Worm (Caenorhabditis elegans) whole organism, L2 larva: ENCODE data around the gene nspd-3.

ENCODE experiments used
- lin-39 ChIP-seq: fragments of 150-350 bp; optimal IDR thresholded peaks from 2 replicates; lab custom pipeline; 2014; ENCODE audit warnings: missing biosample characterization, missing genetic modification reagents, missing genetic modification characterization
- nhr-237 ChIP-seq: fragments of 150-350 bp; optimal IDR thresholded peaks from 2 replicates; lab custom pipeline; 2014; ENCODE audit warnings: missing biosample characterization, missing genetic modification characterization

ce11 chrIV:5173032-5173431 is 10.2 kb upstream of the nspd-3 start, which contains the start of gene lam-1:
- TF ChIP-seq lin-39 = no peak
- TF ChIP-seq nhr-237 (tag; lab: Kevin White, UChicago) = no peak
